Worm (Caenorhabditis elegans) whole organism, L4 larva: Measurements from ENCODE around the gene Y55B1AR.2.
"Not testable (repeated sequence)": the region's sequence is repeated elsewhere in the genome, so short reads cannot be mapped to it uniquely, and the experiment has no call there.

Experiments used
- D1046.2 ChIP-seq: fragments of 200-800 bp; sonication (Bioruptor generic); IDR thresholded peaks from 2 replicates; pipeline ENCODE4 v1.3.6; 2022; ENCODE audit warnings: missing genetic modification characterization, missing compliant biosample characterization
- F26F4.8 ChIP-seq: fragments of 200-800 bp; sonication (Bioruptor generic); conservative IDR thresholded peaks from 2 replicates; pipeline ENCODE4 v1.3.6; 2022; ENCODE audit warnings: missing genetic modification characterization, missing compliant biosample characterization
- F44E2.7 ChIP-seq: fragments of 200-800 bp; sonication (Bioruptor generic); IDR thresholded peaks from 2 replicates; pipeline ENCODE4 v2.1.2; 2022; ENCODE audit warnings: missing genetic modification characterization, missing compliant biosample characterization
- T26A8.4 ChIP-seq: fragments of 200-800 bp; sonication (Bioruptor generic); IDR thresholded peaks from 2 replicates; pipeline ENCODE4 v1.3.6; 2022; ENCODE audit warnings: missing genetic modification characterization, missing compliant biosample characterization
- Y105C5A.15 ChIP-seq: fragments of 200-800 bp; sonication (Bioruptor generic); IDR thresholded peaks from 2 replicates; pipeline ENCODE4 v1.3.6; 2022; ENCODE audit warnings: missing genetic modification characterization, missing compliant biosample characterization
- Y48G9A.11 ChIP-seq: fragments of 200-800 bp; sonication (Bioruptor generic); IDR thresholded peaks from 2 replicates; pipeline ENCODE4 v1.3.6; 2022; ENCODE audit warnings: missing genetic modification reagents, missing genetic modification characterization, missing compliant biosample characterization
- aha-1 ChIP-seq: fragments of 150-350 bp; peaks from one replicate; lab custom pipeline; 2014; ENCODE audit warnings: missing biosample characterization, missing genetic modification characterization
- arid-1 ChIP-seq: fragments of 200-800 bp; sonication (Bioruptor generic); conservative IDR thresholded peaks from 2 replicates; pipeline ENCODE4 v1.3.6; 2022; ENCODE audit warnings: missing genetic modification reagents, missing genetic modification characterization, missing compliant biosample characterization
- ceh-20 ChIP-seq: fragments of 200-800 bp; sonication (Bioruptor generic); IDR thresholded peaks from 2 replicates; pipeline ENCODE4 v1.3.6; 2022; ENCODE audit warnings: missing genetic modification reagents, missing genetic modification characterization, missing compliant biosample characterization
- daf-16 ChIP-seq, 3 experiments: sonication (generic microtip); optimal IDR thresholded peaks; 2 replicates each; lab custom pipeline; 2016 to 2017; ENCODE audit warnings: missing genetic modification characterization in 3 of 3, missing genetic modification reagents in 3 of 3, mild to moderate bottlenecking in 2 of 3, missing compliant biosample characterization in 2 of 3, missing biosample characterization in 1 of 3, moderate library complexity in 1 of 3
- dmd-8 ChIP-seq: fragments of 200-800 bp; sonication (Bioruptor generic); IDR thresholded peaks from 2 replicates; pipeline ENCODE4 v1.3.6; 2022; ENCODE audit warnings: missing genetic modification characterization, missing compliant biosample characterization
- dpl-1 ChIP-seq: fragments of 150-350 bp; optimal IDR thresholded peaks from 2 replicates; lab custom pipeline; 2014; ENCODE audit warnings: missing biosample characterization, missing genetic modification reagents, missing genetic modification characterization
- dve-1 ChIP-seq: sonication (generic microtip); optimal IDR thresholded peaks from 2 replicates; lab custom pipeline; 2017; ENCODE audit warnings: antibody characterized with exemption, mild to moderate bottlenecking, missing genetic modification characterization, missing compliant biosample characterization; ENCODE audit not compliant: insufficient read depth
- egl-43 ChIP-seq: fragments of 200-800 bp; sonication (Bioruptor generic); IDR thresholded peaks from 2 replicates; pipeline ENCODE4 v1.3.6; 2022; ENCODE audit warnings: missing genetic modification reagents, missing genetic modification characterization, missing compliant biosample characterization
- hlh-30 ChIP-seq: sonication (generic microtip); optimal IDR thresholded peaks from 2 replicates; lab custom pipeline; 2017; ENCODE audit warnings: antibody characterized with exemption, mild to moderate bottlenecking, missing genetic modification characterization, missing compliant biosample characterization; ENCODE audit not compliant: insufficient read depth
- hmg-1.1 ChIP-seq: fragments of 200-800 bp; sonication (Bioruptor generic); IDR thresholded peaks from 2 replicates; pipeline ENCODE4 v1.3.6; 2022; ENCODE audit warnings: missing genetic modification reagents, missing genetic modification characterization, missing compliant biosample characterization
- lim-7 ChIP-seq: fragments of 200-800 bp; sonication (Bioruptor generic); IDR thresholded peaks from 2 replicates; pipeline ENCODE4 v1.3.6; 2022; ENCODE audit warnings: missing genetic modification characterization, missing compliant biosample characterization
- lin-38 ChIP-seq: fragments of 200-800 bp; sonication (Bioruptor generic); IDR thresholded peaks from 2 replicates; pipeline ENCODE4 v1.3.6; 2022; ENCODE audit warnings: missing genetic modification reagents, missing genetic modification characterization, missing compliant biosample characterization
- lin-39 ChIP-seq: fragments of 150-350 bp; optimal IDR thresholded peaks from 2 replicates; lab custom pipeline; 2014; ENCODE audit warnings: missing biosample characterization, missing genetic modification reagents, missing genetic modification characterization
- lsy-2 ChIP-seq, 2 experiments: fragments of 150-350 bp in 1 of 2; sonication (generic microtip) in 1 of 2; optimal IDR thresholded peaks; 2 replicates each; lab custom pipeline; 2014 to 2017; ENCODE audit warnings: missing biosample characterization in 2 of 2, missing genetic modification characterization in 2 of 2
- madf-5 ChIP-seq, 2 experiments: fragments of 200-800 bp; sonication (Bioruptor generic); IDR thresholded peaks; 2 replicates each; pipeline ENCODE4 v1.3.6; 2022; ENCODE audit warnings: missing compliant biosample characterization in 2 of 2, missing genetic modification characterization in 2 of 2
- mdt-29 ChIP-seq: fragments of 200-800 bp; sonication (Bioruptor generic); IDR thresholded peaks from 2 replicates; pipeline ENCODE4 v1.3.6; 2022; ENCODE audit warnings: missing genetic modification reagents, missing genetic modification characterization, missing compliant biosample characterization
- mep-1 ChIP-seq: fragments of 150-350 bp; sonication (generic microtip); optimal IDR thresholded peaks from 3 replicates; lab custom pipeline; 2014; ENCODE audit warnings: missing biosample characterization, missing genetic modification characterization
- mes-2 ChIP-seq: sonication (generic microtip); optimal IDR thresholded peaks from 2 replicates; lab custom pipeline; 2016; ENCODE audit warnings: missing genotype, mild to moderate bottlenecking, missing genetic modification characterization, missing compliant biosample characterization; ENCODE audit not compliant: poor library complexity, severe bottlenecking
- mxl-3 ChIP-seq: fragments of 200-800 bp; sonication (Bioruptor generic); optimal IDR thresholded peaks from 2 replicates; lab custom pipeline; 2018; ENCODE audit warnings: mild to moderate bottlenecking, missing genetic modification characterization, missing compliant biosample characterization
- nhr-102 ChIP-seq: sonication (generic microtip); optimal IDR thresholded peaks from 2 replicates; lab custom pipeline; 2016; ENCODE audit warnings: mild to moderate bottlenecking, missing genetic modification characterization, moderate library complexity, missing compliant biosample characterization
- nhr-48 ChIP-seq: sonication (generic microtip); optimal IDR thresholded peaks from 2 replicates; lab custom pipeline; 2016; ENCODE audit warnings: mild to moderate bottlenecking, missing genetic modification characterization, missing compliant biosample characterization
- pha-4 ChIP-seq, 2 experiments: fragments of 150-350 bp in 1 of 2; fragments of 200-800 bp in 1 of 2; sonication (Bioruptor generic) in 1 of 2; IDR thresholded peaks in 1 of 2; optimal IDR thresholded peaks in 1 of 2; 2 replicates each; pipeline versions ENCODE4 v1.3.6 to Lab custom; 2014 to 2022; ENCODE audit warnings: missing genetic modification characterization in 2 of 2, missing genetic modification reagents in 2 of 2, missing biosample characterization in 1 of 2, missing compliant biosample characterization in 1 of 2
- skn-1 ChIP-seq: fragments of 150-350 bp; optimal IDR thresholded peaks from 2 replicates; lab custom pipeline; 2014; ENCODE audit warnings: missing biosample characterization, missing genetic modification characterization
- snpc-1.2 ChIP-seq: fragments of 200-800 bp; sonication (Bioruptor generic); IDR thresholded peaks from 2 replicates; pipeline ENCODE4 v1.3.6; 2022; ENCODE audit warnings: missing genetic modification reagents, missing genetic modification characterization, missing compliant biosample characterization
- snpc-4 ChIP-seq: fragments of 150-350 bp; optimal IDR thresholded peaks from 2 replicates; lab custom pipeline; 2014; ENCODE audit warnings: missing biosample characterization, missing genetic modification characterization
- spr-3 ChIP-seq: fragments of 200-800 bp; sonication (Bioruptor generic); optimal IDR thresholded peaks from 2 replicates; lab custom pipeline; 2018; ENCODE audit warnings: mild to moderate bottlenecking, missing genetic modification characterization, missing compliant biosample characterization
- tag-97 ChIP-seq: fragments of 200-800 bp; sonication (Bioruptor generic); IDR thresholded peaks from 2 replicates; pipeline ENCODE4 v1.3.6; 2022; ENCODE audit warnings: missing genetic modification characterization, missing compliant biosample characterization
- tra-1 ChIP-seq: fragments of 200-800 bp; sonication (Bioruptor generic); IDR thresholded peaks from 2 replicates; pipeline ENCODE4 v1.3.6; 2022; ENCODE audit warnings: missing genetic modification reagents, missing genetic modification characterization, missing compliant biosample characterization
- unc-62 ChIP-seq, 3 experiments: fragments of 150-350 bp in 1 of 3; sonication (generic microtip); optimal IDR thresholded peaks in 2 of 3; peaks in 1 of 3; 1 replicate in 1 of 3; 2 replicates in 2 of 3; lab custom pipeline; 2014 to 2017; ENCODE audit warnings: missing biosample characterization in 3 of 3, missing genetic modification characterization in 3 of 3, missing genetic modification reagents in 3 of 3, missing genotype in 1 of 3
- vab-7 ChIP-seq: fragments of 200-800 bp; sonication (Bioruptor generic); IDR thresholded peaks from 2 replicates; pipeline ENCODE4 v1.3.6; 2022; ENCODE audit warnings: missing genetic modification reagents, missing genetic modification characterization, missing compliant biosample characterization
- zfp-2 ChIP-seq: sonication (generic microtip); optimal IDR thresholded peaks from 2 replicates; lab custom pipeline; 2016; ENCODE audit warnings: mild to moderate bottlenecking, missing genetic modification characterization, missing compliant biosample characterization
- ztf-11 ChIP-seq: fragments of 150-350 bp; optimal IDR thresholded peaks from 2 replicates; lab custom pipeline; 2014; ENCODE audit warnings: missing biosample characterization, missing genetic modification characterization
- ztf-7 ChIP-seq: fragments of 150-350 bp; optimal IDR thresholded peaks from 2 replicates; lab custom pipeline; 2014; ENCODE audit warnings: missing biosample characterization, missing genetic modification characterization

The Y55B1AR.2 gene

DNA sequence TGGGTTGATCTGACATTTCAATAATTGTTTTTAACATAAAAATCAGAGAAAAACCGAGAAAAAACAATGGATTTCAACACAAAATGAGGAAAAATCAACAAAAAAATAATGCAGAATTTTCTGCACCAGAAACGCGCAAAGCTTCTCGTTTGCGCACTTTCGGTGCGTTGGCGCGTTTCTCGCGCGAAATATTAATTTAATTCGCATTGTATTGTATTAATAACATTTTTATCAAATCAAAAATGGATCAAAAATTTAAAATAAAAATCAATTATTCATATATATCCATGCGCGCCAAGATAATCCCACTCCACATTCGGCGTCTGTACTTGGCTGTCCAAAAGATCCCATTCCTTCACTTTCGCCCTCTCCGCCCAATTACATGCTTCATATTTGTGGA is 36.0 kb upstream of the Y55B1AR.2 start, which contains the start of gene fem-2:
Gene fem-2 (minus strand): TSS at position 9 of the 400 bp plus-strand sequence.
- TF ChIP-seq mep-1 (tag; lab: Kevin White, UChicago), result peak; percentile 30
- TF ChIP-seq mes-2 (tag; lab: Kevin White, UChicago), result peak; percentile 61
- TF ChIP-seq aha-1, result no peak
- peak; percentile 59 for TF ChIP-seq lin-38 (GFP tag; lab: Robert Waterston, UW)
- no peak for TF ChIP-seq snpc-4 (tag; lab: Kevin White, UChicago)
- TF ChIP-seq hmg-1.1 (GFP tag; lab: Robert Waterston, UW), result peak; percentile 33; the same call in 1 of the 2 replicates
- peak; percentile 34 for TF ChIP-seq dve-1 (tag; lab: Kevin White, UChicago)
- TF ChIP-seq daf-16 (GFP tag; optimal IDR thresholded peaks at IDR 0.05; lab: Kevin White, UChicago), result no peak
- peak; percentile 13 for TF ChIP-seq daf-16 (tag; optimal IDR thresholded peaks at IDR 0.05; lab: Kevin White, UChicago)
- TF ChIP-seq hlh-30 (tag; lab: Kevin White, UChicago), result peak; percentile 40
- TF ChIP-seq lsy-2 (tag; optimal IDR thresholded peaks at IDR 0.05; lab: Kevin White, UChicago), result peak in 1 of 2 experiments; percentile 58
- TF ChIP-seq dpl-1 (GFP tag; lab: Kevin White, UChicago), result peak; percentile 22
- no peak for TF ChIP-seq arid-1 (GFP tag; lab: Robert Waterston, UW)
- TF ChIP-seq, all 104 proteins: peak for 9

DNA sequence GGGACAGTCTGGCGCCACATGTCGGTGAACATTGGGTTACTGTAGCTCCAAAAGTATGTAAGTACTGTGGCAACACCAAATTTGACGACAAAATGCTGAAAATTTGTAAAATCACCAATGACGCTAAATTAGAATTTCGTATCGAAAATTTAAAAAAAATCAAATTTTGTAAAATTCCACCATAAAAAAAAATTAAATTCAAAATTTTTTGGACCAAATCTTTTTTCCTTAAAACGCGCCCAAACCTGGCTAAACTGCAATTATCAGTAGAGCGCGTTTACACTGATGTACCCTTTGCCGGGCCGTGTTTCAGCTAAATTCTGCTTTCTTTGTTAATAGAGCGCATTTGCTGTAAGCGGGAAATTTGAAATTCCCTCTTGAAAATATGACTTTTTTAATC is 32.8 kb upstream of the Y55B1AR.2 start, which contains the start of gene T19C3.6:
Gene T19C3.6 (minus strand): TSS at position 101 of the 400 bp plus-strand sequence.
- TF ChIP-seq mdt-29 (GFP tag; lab: Robert Waterston, UW) (no peak), lin-38 (GFP tag; lab: Robert Waterston, UW) (peak; percentile 72)

DNA sequence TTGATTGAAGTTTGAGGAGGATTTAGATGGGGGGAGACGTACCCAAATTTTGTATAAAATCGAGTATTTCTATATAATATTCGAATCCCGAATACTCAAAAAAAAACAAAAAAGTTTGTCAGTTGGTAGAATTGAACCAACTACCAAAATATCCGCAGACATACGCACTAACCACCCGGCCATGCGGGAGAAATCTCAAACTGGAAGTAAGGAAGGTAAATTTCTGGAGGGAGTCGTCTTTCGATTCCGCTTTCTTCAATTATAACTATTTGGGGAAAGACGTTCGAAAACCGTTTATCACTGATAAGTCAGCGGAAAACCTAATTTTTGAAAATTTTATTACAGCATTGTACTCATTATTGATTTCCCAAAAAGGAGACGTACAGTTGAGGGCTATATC is 30.4 kb upstream of the Y55B1AR.2 start:
- peak; percentile 66; the same call in 1 of the 2 replicates for TF ChIP-seq arid-1 (GFP tag; lab: Robert Waterston, UW)
- TF ChIP-seq T26A8.4 (GFP tag; lab: Robert Waterston, UW), result 0 out of 2 replicates have a peak, but pooled peaks have one; percentile 36
- peak; percentile 59; the same call in 1 of the 2 replicates for TF ChIP-seq vab-7
- TF ChIP-seq D1046.2 (GFP tag; lab: Robert Waterston, UW), result peak; percentile 63; the same call in 1 of the 2 replicates
- TF ChIP-seq hmg-1.1 (GFP tag; lab: Robert Waterston, UW), result peak; percentile 48; the same call in 1 of the 2 replicates
- TF ChIP-seq lin-38 (GFP tag; lab: Robert Waterston, UW), result peak; percentile 66
- TF ChIP-seq egl-43 (GFP tag; lab: Robert Waterston, UW), result peak; percentile 72
- peak; percentile 76 for TF ChIP-seq dmd-8 (GFP tag; lab: Robert Waterston, UW)
- 0 out of 2 replicates have a peak, but pooled peaks have one; percentile 45 for TF ChIP-seq tra-1 (GFP tag; lab: Robert Waterston, UW)
- 0 out of 2 replicates have a peak, but pooled peaks have one; percentile 57 for TF ChIP-seq F44E2.7
- peak; percentile 57; the same call in 1 of the 2 replicates for TF ChIP-seq Y48G9A.11 (GFP tag; lab: Robert Waterston, UW)
- TF ChIP-seq snpc-1.2 (GFP tag; lab: Robert Waterston, UW), result peak; percentile 63
- TF ChIP-seq pha-4 (GFP tag; IDR thresholded peaks at IDR 0.05; lab: Robert Waterston, UW), result peak; percentile 61; the same call in 1 of the 2 replicates
- TF ChIP-seq pha-4 (tag; optimal IDR thresholded peaks at IDR 0.05; lab: Kevin White, UChicago), result not testable (repeated sequence)
- peak; percentile 31 for TF ChIP-seq mes-2 (tag; lab: Kevin White, UChicago)
- TF ChIP-seq Y105C5A.15, result 0 out of 2 replicates have a peak, but pooled peaks have one; percentile 58
- TF ChIP-seq F26F4.8, result 0 out of 2 replicates have a peak, but pooled peaks have one; percentile 69
- 0 out of 2 replicates have a peak, but pooled peaks have one; percentile 25 for TF ChIP-seq ceh-20 (GFP tag; lab: Robert Waterston, UW)
- peak; percentile 71 for TF ChIP-seq lim-7 (GFP tag; lab: Robert Waterston, UW)

DNA sequence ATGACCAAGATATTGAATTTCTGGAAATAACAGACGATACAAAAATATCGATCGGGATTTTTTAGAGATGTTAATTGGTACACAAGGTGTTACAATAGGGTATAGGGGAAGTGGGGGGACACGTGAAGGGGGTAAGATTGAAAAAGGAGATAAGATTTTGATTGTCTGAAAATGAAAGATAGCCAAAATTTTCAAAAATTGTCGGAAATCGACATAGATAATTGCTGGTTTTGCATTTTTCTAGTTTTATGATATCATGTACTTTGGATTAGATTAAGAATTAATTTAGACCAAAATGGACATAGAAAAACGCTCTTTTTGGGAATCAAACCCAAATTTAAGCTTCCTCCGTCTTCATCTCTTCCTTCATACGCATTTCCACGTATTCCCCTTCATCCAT is 29.3 kb upstream of the Y55B1AR.2 start, which contains the start of gene T19C3.5:
Gene T19C3.5 (minus strand): TSS at position 101 of the 400 bp plus-strand sequence.
- TF ChIP-seq dmd-8 (GFP tag; lab: Robert Waterston, UW) (no peak), nhr-48 (tag; lab: Kevin White, UChicago) (no peak), unc-62 (GFP tag; optimal IDR thresholded peaks at IDR 0.05 in 1 of 2; lab: Kevin White, UChicago) (no peak), unc-62 (tag; optimal IDR thresholded peaks at IDR 0.05; lab: Kevin White, UChicago) (no peak), snpc-1.2 (GFP tag; lab: Robert Waterston, UW) (no peak), tag-97 (GFP tag; lab: Robert Waterston, UW) (no peak), lin-39 (tag; lab: Kevin White, UChicago) (no peak), ztf-11 (tag; lab: Kevin White, UChicago) (no peak), mxl-3 (GFP tag; lab: Kevin White, UChicago) (no peak), spr-3 (no peak), skn-1 (no peak), ztf-7 (tag; lab: Kevin White, UChicago) (no peak), nhr-102 (no peak), zfp-2 (tag; lab: Kevin White, UChicago) (no peak), madf-5 (GFP tag; IDR thresholded peaks at IDR 0.05; lab: Robert Waterston, UW) (no peak), Y105C5A.15 (no peak)
